Fruit fly (Drosophila melanogaster) whole organism, wandering third instar larva: ENCODE measurements around the gene Akt.

Source experiments
- Abd-B ChIP-seq: fragments of >200 bp; optimal IDR thresholded peaks from 2 replicates; lab custom pipeline; 2017; ENCODE audit warnings: missing biosample characterization, missing genetic modification characterization
- Dif ChIP-seq: fragments of 200-275, 200-300 bp; sonication (Bioruptor generic); optimal IDR thresholded peaks from 2 replicates; lab custom pipeline; 2018; ENCODE audit warnings: missing biosample characterization, missing genetic modification characterization; ENCODE audit not compliant: partially characterized antibody
- Hnf4 ChIP-seq: fragments of 200-800 bp; sonication (Bioruptor generic); optimal IDR thresholded peaks from 2 replicates; lab custom pipeline; 2016; ENCODE audit warnings: missing biosample characterization, mild to moderate bottlenecking, missing genetic modification characterization
- N ChIP-seq: fragments of >200 bp; optimal IDR thresholded peaks from 2 replicates; lab custom pipeline; 2018; ENCODE audit warnings: missing biosample characterization, missing external identifiers, missing genetic modification characterization
- OdsH ChIP-seq: fragments of 200-800 bp; sonication (Bioruptor generic); optimal IDR thresholded peaks from 2 replicates; lab custom pipeline; 2016; ENCODE audit warnings: missing biosample characterization, mild to moderate bottlenecking, missing genetic modification characterization
- pan ChIP-seq: fragments of >200 bp; optimal IDR thresholded peaks from 2 replicates; lab custom pipeline; 2017
- rgr ChIP-seq: fragments of 200-800 bp; sonication (Bioruptor generic); optimal IDR thresholded peaks from 3 replicates; lab custom pipeline; 2016; ENCODE audit warnings: missing biosample characterization, mild to moderate bottlenecking, missing genetic modification characterization

- TF ChIP-seq Dif (GFP tag; lab: Kevin White, UChicago) (peak; percentile 100), OdsH (GFP tag; lab: Kevin White, UChicago) (peak; percentile 54), pan (lab: Kevin White, UChicago) (no peak), rgr (GFP tag; lab: Kevin White, UChicago) (peak; percentile 75), Hnf4 (GFP tag; lab: Kevin White, UChicago) (no peak), Abd-B (GFP tag; lab: Kevin White, UChicago) (no peak), N (GFP tag; lab: Kevin White, UChicago) (no peak)
Measured at dm6 chr3R:16146632-16147453, 47.8 kb downstream of the Akt start, which contains the start of the genes Mic26-27 and CG5916.
